Fruit fly (Drosophila melanogaster): ENCODE measurements around the gene DppIII.

Gene DppIII

DNA sequence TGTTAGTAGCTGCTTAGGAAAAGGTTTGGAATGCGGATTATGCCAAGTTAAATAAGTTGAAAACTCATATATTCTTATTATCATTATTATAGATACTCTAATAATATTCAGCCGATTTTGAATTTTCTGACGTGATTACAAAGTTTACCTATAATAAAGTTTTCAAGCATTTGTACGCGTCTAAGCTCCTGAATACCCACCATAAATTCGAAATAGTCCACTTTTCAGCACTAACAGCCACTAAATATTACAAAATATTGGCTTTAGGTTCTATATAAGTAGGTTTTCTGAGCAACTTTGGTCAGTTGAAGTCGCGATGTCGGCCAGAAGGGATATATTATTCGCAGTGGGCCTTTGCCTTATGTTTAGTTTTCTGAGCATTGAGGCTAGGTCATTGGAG lies 20.2 kb upstream of the DppIII start, which contains the start of gene CG7443:
Gene CG7443, plus strand, starts transcription at position 301 of the 400 bp plus-strand sequence.
- TF ChIP-seq usp (GFP tag; optimal IDR thresholded peaks at IDR 0.05) (no peak), dl (GFP tag; optimal IDR thresholded peaks at IDR 0.05; ENCODE audit: insufficient read depth in 1 of 2, partially characterized antibody in 2 of 2) (no peak), Vsx2 (GFP tag; optimal IDR thresholded peaks at IDR 0.05; ENCODE audit: partially characterized antibody) (no peak), h (GFP tag; optimal IDR thresholded peaks at IDR 0.05) (no peak), Mio (GFP tag; optimal IDR thresholded peaks at IDR 0.05) (no peak), sage (GFP tag; optimal IDR thresholded peaks at IDR 0.05) (no peak), dmrt93B (GFP tag; optimal IDR thresholded peaks at IDR 0.05) (no peak), HLH106 (tag; optimal IDR thresholded peaks at IDR 0.05) (no peak), tai (GFP tag; optimal IDR thresholded peaks at IDR 0.05) (no peak), psq (GFP tag; optimal IDR thresholded peaks at IDR 0.05) (no peak), Dif (GFP tag; optimal IDR thresholded peaks at IDR 0.05; ENCODE audit: partially characterized antibody) (no peak), jim (GFP tag; optimal IDR thresholded peaks at IDR 0.05) (no peak), Jra (GFP tag; optimal IDR thresholded peaks at IDR 0.05) (no peak), fru (GFP tag; optimal IDR thresholded peaks at IDR 0.05) (no peak), N (GFP tag; optimal IDR thresholded peaks at IDR 0.05) (no peak), Myc (optimal IDR thresholded peaks at IDR 0.05) (no peak), dsf (GFP tag; optimal IDR thresholded peaks at IDR 0.05; ENCODE audit: borderline replicate concordance) (no peak), ey (GFP tag; optimal IDR thresholded peaks at IDR 0.05) (no peak), Hr78 (GFP tag; optimal IDR thresholded peaks at IDR 0.05) (no peak), pan (optimal IDR thresholded peaks at IDR 0.05) (no peak)

dm6 chr3R:8326884-8327283 lies 17.3 kb upstream of the DppIII start:
- TF ChIP-seq dl (GFP tag; optimal IDR thresholded peaks at IDR 0.05; ENCODE audit: insufficient read depth in 1 of 2, partially characterized antibody in 2 of 2) (no peak), jim (GFP tag; optimal IDR thresholded peaks at IDR 0.05) (no peak), br (GFP tag; optimal IDR thresholded peaks at IDR 0.05) (no peak), ey (GFP tag; optimal IDR thresholded peaks at IDR 0.05) (no peak), Rel (GFP tag; optimal IDR thresholded peaks at IDR 0.05) (no peak), Rel (tag; optimal IDR thresholded peaks at IDR 0.05) (no peak), sv (GFP tag; optimal IDR thresholded peaks at IDR 0.05) (no peak), Jra (GFP tag; optimal IDR thresholded peaks at IDR 0.05) (no peak), Dfd (GFP tag; optimal IDR thresholded peaks at IDR 0.05) (no peak), dsf (GFP tag; optimal IDR thresholded peaks at IDR 0.05; ENCODE audit: borderline replicate concordance) (no peak), dmrt93B (GFP tag; optimal IDR thresholded peaks at IDR 0.05) (no peak), Dif (GFP tag; optimal IDR thresholded peaks at IDR 0.05; ENCODE audit: partially characterized antibody) (no peak), psq (GFP tag; optimal IDR thresholded peaks at IDR 0.05) (no peak)

DNA sequence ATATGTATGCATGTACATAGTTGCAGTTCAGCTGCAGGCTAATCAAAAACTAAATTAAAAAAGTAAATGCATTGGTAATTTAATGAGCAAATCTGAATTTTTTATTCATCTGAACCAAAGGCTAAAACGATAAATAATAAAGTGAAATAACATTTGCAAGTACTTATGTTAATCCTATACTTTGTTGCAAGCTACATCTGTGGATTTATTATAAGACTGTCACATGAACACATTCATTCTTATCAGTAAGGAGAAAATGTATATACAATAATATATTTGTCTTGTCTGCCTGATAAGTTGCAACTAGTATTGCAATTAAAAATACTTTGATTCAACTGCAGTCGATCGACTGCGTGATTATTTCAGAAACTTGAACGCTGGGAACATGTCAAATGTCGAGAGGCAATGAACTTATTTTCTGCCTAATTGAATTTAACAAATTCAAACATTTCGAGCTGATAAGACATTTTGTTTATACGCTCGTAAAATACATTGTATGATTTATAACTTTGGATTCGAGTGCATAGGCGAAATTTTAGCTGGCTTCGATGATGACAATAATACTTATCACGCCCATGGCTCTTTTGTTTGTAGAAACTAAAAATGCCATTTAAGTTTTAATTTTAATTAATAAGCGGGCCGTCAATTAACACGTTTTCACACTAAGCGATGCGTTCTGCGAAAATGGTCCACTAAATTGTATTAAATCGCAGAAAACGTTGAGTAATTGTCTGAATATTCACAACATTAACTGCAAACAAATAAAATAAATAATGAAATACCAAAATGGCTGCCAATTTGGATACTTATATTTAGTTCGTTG lies 16.0 kb upstream of the DppIII start:
- no peak for TF ChIP-seq Dfd (GFP tag; optimal IDR thresholded peaks at IDR 0.05)
- TF ChIP-seq h (GFP tag; optimal IDR thresholded peaks at IDR 0.05): no peak
- TF ChIP-seq dl (GFP tag; optimal IDR thresholded peaks at IDR 0.05; ENCODE audit: insufficient read depth in 1 of 2, partially characterized antibody in 2 of 2): no peak
- TF ChIP-seq sage (GFP tag; optimal IDR thresholded peaks at IDR 0.05): no peak
- no peak for TF ChIP-seq Hr83 (GFP tag; optimal IDR thresholded peaks at IDR 0.05; ENCODE audit: poor library complexity, severe bottlenecking)
- no peak for TF ChIP-seq woc (GFP tag; optimal IDR thresholded peaks at IDR 0.05)
- no peak for TF ChIP-seq Vsx2 (GFP tag; optimal IDR thresholded peaks at IDR 0.05; ENCODE audit: partially characterized antibody)
- no peak for TF ChIP-seq GATAd (GFP tag; optimal IDR thresholded peaks at IDR 0.05)
- TF ChIP-seq OdsH (GFP tag; optimal IDR thresholded peaks at IDR 0.05): no peak
- TF ChIP-seq lola (GFP tag; optimal IDR thresholded peaks at IDR 0.05): no peak
- TF ChIP-seq N (GFP tag; optimal IDR thresholded peaks at IDR 0.05): no peak
- TF ChIP-seq psq (GFP tag; optimal IDR thresholded peaks at IDR 0.05): no peak
- TF ChIP-seq Hnf4 (GFP tag; optimal IDR thresholded peaks at IDR 0.05): no peak
- TF ChIP-seq Rel (GFP tag; optimal IDR thresholded peaks at IDR 0.05): no peak
- TF ChIP-seq Rel (tag; optimal IDR thresholded peaks at IDR 0.05): no peak
- TF ChIP-seq CG9705 (GFP tag; optimal IDR thresholded peaks at IDR 0.05): no peak
- no peak for TF ChIP-seq dsf (GFP tag; optimal IDR thresholded peaks at IDR 0.05; ENCODE audit: borderline replicate concordance)
- no peak for TF ChIP-seq Dif (GFP tag; optimal IDR thresholded peaks at IDR 0.05; ENCODE audit: partially characterized antibody)

- TF ChIP-seq OdsH (GFP tag; optimal IDR thresholded peaks at IDR 0.05) (no peak), dsf (GFP tag; optimal IDR thresholded peaks at IDR 0.05; ENCODE audit: borderline replicate concordance) (no peak), Hr78 (GFP tag; optimal IDR thresholded peaks at IDR 0.05) (no peak), CG32264 (GFP tag; optimal IDR thresholded peaks at IDR 0.05) (no peak), br (GFP tag; optimal IDR thresholded peaks at IDR 0.05) (no peak), Hnf4 (GFP tag; optimal IDR thresholded peaks at IDR 0.05) (no peak), sv (GFP tag; optimal IDR thresholded peaks at IDR 0.05) (no peak), pan (optimal IDR thresholded peaks at IDR 0.05) (no peak)
Measured at dm6 chr3R:8329628-8330027, 14.6 kb upstream of the DppIII start.

All from whole organism, wandering third instar larva.